Worm (Caenorhabditis elegans) whole organism, L1 larva: Measurements from ENCODE around the gene F44E2.10.

Experiments used
- C34B4.2 ChIP-seq: sonication (generic microtip); optimal IDR thresholded peaks from 2 replicates; lab custom pipeline; 2017; ENCODE audit warnings: mild to moderate bottlenecking, missing genetic modification characterization, missing compliant biosample characterization
- aly-2 ChIP-seq: fragments of 150-350 bp; optimal IDR thresholded peaks from 2 replicates; lab custom pipeline; 2014; ENCODE audit warnings: missing biosample characterization, missing genetic modification characterization
- ama-1 ChIP-seq: fragments of 150-350 bp; optimal IDR thresholded peaks from 2 replicates; lab custom pipeline; 2014
- blmp-1 ChIP-seq: fragments of 150-350 bp; optimal IDR thresholded peaks from 2 replicates; lab custom pipeline; 2014; ENCODE audit warnings: missing biosample characterization, missing genetic modification characterization
- ceh-63 ChIP-seq: fragments of 200-800 bp; sonication (Bioruptor generic); optimal IDR thresholded peaks from 2 replicates; lab custom pipeline; 2018; ENCODE audit warnings: mild to moderate bottlenecking, missing genetic modification characterization, missing compliant biosample characterization
- ceh-82 ChIP-seq, 3 experiments: fragments of 150-350 bp in 1 of 3; sonication (generic microtip) in 2 of 3; optimal IDR thresholded peaks; 2 replicates each; lab custom pipeline; 2014 to 2017; ENCODE audit warnings: missing biosample characterization in 3 of 3, missing genetic modification characterization in 3 of 3
- ceh-88 ChIP-seq: fragments of 200-800 bp; sonication (Bioruptor generic); IDR thresholded peaks from 2 replicates; pipeline ENCODE4 v1.3.6; 2022; ENCODE audit warnings: missing genetic modification characterization, missing compliant biosample characterization
- ceh-90 ChIP-seq: sonication (generic microtip); optimal IDR thresholded peaks from 2 replicates; lab custom pipeline; 2016; ENCODE audit warnings: missing genetic modification characterization, missing compliant biosample characterization
- dpl-1 ChIP-seq, 3 experiments: fragments of 150-350 bp in 2 of 3; sonication (generic microtip) in 1 of 3; optimal IDR thresholded peaks; 2 replicates each; lab custom pipeline; 2014 to 2017; ENCODE audit warnings: missing biosample characterization in 3 of 3, missing genetic modification characterization in 3 of 3, missing genetic modification reagents in 3 of 3
- dsc-1 ChIP-seq: sonication (generic microtip); optimal IDR thresholded peaks from 2 replicates; lab custom pipeline; 2016; ENCODE audit warnings: mild to moderate bottlenecking, missing genetic modification characterization, missing compliant biosample characterization
- efl-3 ChIP-seq: fragments of 200-800 bp; sonication (Bioruptor generic); optimal IDR thresholded peaks from 2 replicates; lab custom pipeline; 2018; ENCODE audit warnings: mild to moderate bottlenecking, missing genetic modification characterization, missing compliant biosample characterization
- egl-13 ChIP-seq: sonication (generic microtip); optimal IDR thresholded peaks from 2 replicates; lab custom pipeline; 2016; ENCODE audit warnings: missing genotype, missing genetic modification reagents, missing genetic modification characterization, missing compliant biosample characterization
- egl-27 ChIP-seq, 2 experiments: fragments of 150-350 bp in 1 of 2; sonication (generic microtip); optimal IDR thresholded peaks; 3 replicates each; lab custom pipeline; 2017 to 2018; ENCODE audit warnings: missing biosample characterization in 2 of 2, missing genetic modification characterization in 2 of 2, missing genetic modification reagents in 2 of 2
- ets-5 ChIP-seq: fragments of 200-800 bp; sonication (Bioruptor generic); IDR thresholded peaks from 2 replicates; pipeline ENCODE4 v1.3.6; 2022; ENCODE audit warnings: missing genetic modification characterization, missing compliant biosample characterization
- fkh-8 ChIP-seq: sonication (generic microtip); optimal IDR thresholded peaks from 2 replicates; lab custom pipeline; 2016; ENCODE audit warnings: mild to moderate bottlenecking, missing genetic modification characterization, missing compliant biosample characterization
- grh-1 ChIP-seq: fragments of 200-800 bp; sonication (Bioruptor generic); IDR thresholded peaks from 2 replicates; pipeline ENCODE4 v1.3.6; 2022; ENCODE audit warnings: missing genetic modification reagents, missing genetic modification characterization, missing compliant biosample characterization
- hlh-17 ChIP-seq: fragments of 200-800 bp; sonication (Bioruptor generic); optimal IDR thresholded peaks from 2 replicates; lab custom pipeline; 2018; ENCODE audit warnings: missing genetic modification characterization, mild to moderate bottlenecking, missing compliant biosample characterization, moderate library complexity, borderline replicate concordance
- hlh-4 ChIP-seq: sonication (generic microtip); optimal IDR thresholded peaks from 2 replicates; lab custom pipeline; 2016; ENCODE audit warnings: mild to moderate bottlenecking, missing genetic modification characterization, missing compliant biosample characterization
- hpl-2 ChIP-seq: fragments of 150-350 bp; optimal IDR thresholded peaks from 2 replicates; lab custom pipeline; 2014; ENCODE audit warnings: missing biosample characterization, missing genetic modification reagents, missing genetic modification characterization
- irx-1 ChIP-seq: sonication (generic microtip); optimal IDR thresholded peaks from 2 replicates; lab custom pipeline; 2016; ENCODE audit warnings: missing genetic modification characterization, missing compliant biosample characterization
- isw-1 ChIP-seq: fragments of 200-800 bp; sonication (Bioruptor generic); IDR thresholded peaks from 2 replicates; pipeline ENCODE4 v1.3.6; 2022; ENCODE audit warnings: missing genetic modification characterization, missing compliant biosample characterization
- jun-1 ChIP-seq: fragments of 150-350 bp; optimal IDR thresholded peaks from 2 replicates; lab custom pipeline; 2014; ENCODE audit warnings: missing biosample characterization, missing genetic modification reagents, missing genetic modification characterization
- lin-13 ChIP-seq: fragments of 150-350 bp; optimal IDR thresholded peaks from 2 replicates; lab custom pipeline; 2014; ENCODE audit warnings: missing biosample characterization, missing genetic modification reagents, missing genetic modification characterization
- lin-14 ChIP-seq: fragments of 200-800 bp; sonication (Bioruptor generic); optimal IDR thresholded peaks from 2 replicates; lab custom pipeline; 2018; ENCODE audit warnings: mild to moderate bottlenecking, missing genetic modification characterization, moderate library complexity, missing compliant biosample characterization
- lin-39 ChIP-seq: fragments of 150-350 bp; optimal IDR thresholded peaks from 2 replicates; lab custom pipeline; 2014; ENCODE audit warnings: missing biosample characterization, missing genetic modification reagents, missing genetic modification characterization
- lir-3 ChIP-seq: sonication (generic microtip); optimal IDR thresholded peaks from 2 replicates; lab custom pipeline; 2016; ENCODE audit warnings: mild to moderate bottlenecking, missing genetic modification characterization, moderate library complexity, missing compliant biosample characterization; ENCODE audit not compliant: poor library complexity
- lsy-2 ChIP-seq, 2 experiments: fragments of 150-350 bp; optimal IDR thresholded peaks; 2 replicates each; lab custom pipeline; 2014; ENCODE audit warnings: missing biosample characterization in 2 of 2, missing genetic modification characterization in 2 of 2
- mdl-1 ChIP-seq, 2 experiments: fragments of 150-350 bp; optimal IDR thresholded peaks; 2 replicates each; lab custom pipeline; 2014 to 2017; ENCODE audit warnings: missing biosample characterization in 2 of 2, missing genetic modification characterization in 2 of 2, inconsistent platforms in 1 of 2
- mef-2 ChIP-seq: fragments of 150-350 bp; optimal IDR thresholded peaks from 2 replicates; lab custom pipeline; 2014; ENCODE audit warnings: missing biosample characterization, missing genetic modification characterization
- mep-1 ChIP-seq: fragments of 150-350 bp; optimal IDR thresholded peaks from 2 replicates; lab custom pipeline; 2014; ENCODE audit warnings: missing biosample characterization, missing genetic modification characterization
- nhr-11 ChIP-seq: fragments of 150-350 bp; optimal IDR thresholded peaks from 2 replicates; lab custom pipeline; 2014; ENCODE audit warnings: missing biosample characterization, missing genetic modification characterization
- nhr-12 ChIP-seq: sonication (generic microtip); optimal IDR thresholded peaks from 2 replicates; lab custom pipeline; 2017; ENCODE audit warnings: missing biosample characterization, missing genetic modification characterization
- nhr-19 ChIP-seq: fragments of 200-800 bp; sonication (Bioruptor generic); conservative IDR thresholded peaks from 2 replicates; pipeline ENCODE4 v1.3.6; 2022; ENCODE audit warnings: missing genetic modification characterization, missing compliant biosample characterization
- nhr-20 ChIP-seq: sonication (generic microtip); optimal IDR thresholded peaks from 2 replicates; lab custom pipeline; 2016; ENCODE audit warnings: mild to moderate bottlenecking, missing genetic modification characterization, missing compliant biosample characterization
- nhr-237 ChIP-seq: fragments of 150-350 bp; optimal IDR thresholded peaks from 2 replicates; lab custom pipeline; 2014; ENCODE audit warnings: missing biosample characterization, missing genetic modification characterization
- nhr-28 ChIP-seq: fragments of 150-350 bp; optimal IDR thresholded peaks from 2 replicates; lab custom pipeline; 2014; ENCODE audit warnings: missing biosample characterization, missing genetic modification characterization
- nhr-47 ChIP-seq: sonication (generic microtip); optimal IDR thresholded peaks from 2 replicates; lab custom pipeline; 2016; ENCODE audit warnings: mild to moderate bottlenecking, missing genetic modification characterization, moderate library complexity, missing compliant biosample characterization
- nhr-71 ChIP-seq: sonication (generic microtip); optimal IDR thresholded peaks from 2 replicates; lab custom pipeline; 2016; ENCODE audit warnings: mild to moderate bottlenecking, missing genetic modification characterization, moderate library complexity, missing compliant biosample characterization
- nhr-76 ChIP-seq: sonication (generic microtip); optimal IDR thresholded peaks from 2 replicates; lab custom pipeline; 2017; ENCODE audit warnings: missing biosample characterization, missing genetic modification characterization
- nhr-77 ChIP-seq: fragments of 150-350 bp; optimal IDR thresholded peaks from 2 replicates; lab custom pipeline; 2014; ENCODE audit warnings: missing biosample characterization, missing genetic modification characterization
- nhr-90 ChIP-seq: sonication (generic microtip); optimal IDR thresholded peaks from 2 replicates; lab custom pipeline; 2016; ENCODE audit warnings: mild to moderate bottlenecking, missing genetic modification characterization, missing compliant biosample characterization; ENCODE audit not compliant: poor library complexity
- pag-3 ChIP-seq: sonication (generic microtip); optimal IDR thresholded peaks from 2 replicates; lab custom pipeline; 2017; ENCODE audit warnings: missing genetic modification characterization, mild to moderate bottlenecking, missing compliant biosample characterization, antibody characterized with exemption, borderline replicate concordance; ENCODE audit not compliant: insufficient read depth
- pax-3 ChIP-seq: fragments of 200-800 bp; sonication (Bioruptor generic); optimal IDR thresholded peaks from 2 replicates; lab custom pipeline; 2018; ENCODE audit warnings: mild to moderate bottlenecking, missing genetic modification characterization, moderate library complexity, missing compliant biosample characterization
- skn-1 ChIP-seq: fragments of 150-350 bp; optimal IDR thresholded peaks from 2 replicates; lab custom pipeline; 2014; ENCODE audit warnings: missing biosample characterization, missing genetic modification characterization
- sox-4 ChIP-seq: sonication (generic microtip); optimal IDR thresholded peaks from 2 replicates; lab custom pipeline; 2016; ENCODE audit warnings: missing genetic modification characterization, missing compliant biosample characterization
- sptf-1 ChIP-seq: fragments of 150-350 bp; optimal IDR thresholded peaks from 2 replicates; lab custom pipeline; 2014; ENCODE audit warnings: missing biosample characterization, missing genetic modification characterization
- sup-37 ChIP-seq: fragments of 200-800 bp; sonication (Bioruptor generic); optimal IDR thresholded peaks from 2 replicates; lab custom pipeline; 2018; ENCODE audit warnings: mild to moderate bottlenecking, missing genetic modification characterization, missing compliant biosample characterization
- swsn-7 ChIP-seq: sonication (generic microtip); optimal IDR thresholded peaks from 2 replicates; lab custom pipeline; 2016; ENCODE audit warnings: missing genetic modification characterization, missing compliant biosample characterization
- tbx-2 ChIP-seq: sonication (generic microtip); optimal IDR thresholded peaks from 2 replicates; lab custom pipeline; 2016; ENCODE audit warnings: missing genetic modification characterization, missing compliant biosample characterization
- unc-98 ChIP-seq: fragments of 200-800 bp; sonication (Bioruptor generic); IDR thresholded peaks from 2 replicates; pipeline ENCODE4 v1.3.6; 2022; ENCODE audit warnings: missing genetic modification characterization, missing compliant biosample characterization
- vab-15 ChIP-seq: sonication (generic microtip); optimal IDR thresholded peaks from 2 replicates; lab custom pipeline; 2017; ENCODE audit warnings: missing genotype, mild to moderate bottlenecking, missing genetic modification characterization, missing compliant biosample characterization
- xbp-1 ChIP-seq: sonication (generic microtip); optimal IDR thresholded peaks from 2 replicates; lab custom pipeline; 2016; ENCODE audit warnings: missing genetic modification characterization, missing compliant biosample characterization

F44E2.10 gene

DNA sequence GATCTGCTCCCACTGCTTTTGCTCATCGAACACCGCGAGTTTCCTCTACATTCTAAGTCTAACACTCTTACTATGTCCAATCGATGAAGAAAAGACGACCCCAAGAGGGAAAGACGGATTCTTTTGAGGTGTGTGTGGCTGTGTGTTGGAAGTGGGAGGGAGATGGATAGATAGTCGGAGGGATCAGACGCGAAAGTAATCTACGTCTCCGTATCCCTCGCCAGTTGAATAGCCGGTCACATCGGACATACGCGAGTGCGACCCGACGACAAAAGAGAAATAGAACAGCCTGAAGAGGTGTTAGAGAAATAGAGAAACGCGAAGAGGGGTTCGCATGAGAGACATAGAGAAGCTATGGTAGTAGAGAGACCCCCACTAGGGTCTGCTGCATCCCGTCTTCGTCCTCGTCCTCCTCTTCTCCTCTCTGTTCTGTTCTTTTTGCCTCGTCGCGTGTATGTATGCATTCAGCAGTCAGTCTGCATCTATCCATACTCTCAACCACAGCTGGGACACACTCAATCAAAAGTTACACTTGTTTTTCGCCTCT lies 35.2 kb downstream of the F44E2.10 start (continued):
- TF ChIP-seq lir-3 (tag; lab: Kevin White, UChicago): peak; percentile 88
- TF ChIP-seq ceh-63: no peak
- TF ChIP-seq mef-2 (tag; lab: Kevin White, UChicago): peak; percentile 73
- peak; percentile 91 for TF ChIP-seq isw-1
- TF ChIP-seq sptf-1 (tag; lab: Kevin White, UChicago): no peak
- TF ChIP-seq nhr-47 (tag; lab: Kevin White, UChicago): peak; percentile 97
- peak; percentile 90 for TF ChIP-seq pax-3 (tag; lab: Kevin White, UChicago)
- TF ChIP-seq swsn-7 (tag; lab: Kevin White, UChicago): peak; percentile 97
- peak; percentile 97 for TF ChIP-seq lin-13 (GFP tag; lab: Kevin White, UChicago)
- TF ChIP-seq hlh-17: no peak
- peak; percentile 89 for TF ChIP-seq lin-39
- TF ChIP-seq nhr-19: peak; percentile 96
- TF ChIP-seq tbx-2 (tag; lab: Kevin White, UChicago): peak; percentile 99
- peak; percentile 50 to 96 for TF ChIP-seq mdl-1 (tag; optimal IDR thresholded peaks at IDR 0.05; lab: Kevin White, UChicago)
- peak; percentile 84 for TF ChIP-seq nhr-237 (tag; lab: Kevin White, UChicago)
- peak; percentile 12 for TF ChIP-seq pag-3 (tag; lab: Kevin White, UChicago)
- peak; percentile 100 for TF ChIP-seq lin-14 (GFP tag; lab: Kevin White, UChicago)
- TF ChIP-seq nhr-77 (tag; lab: Kevin White, UChicago): peak; percentile 94
- TF ChIP-seq sox-4 (tag; lab: Kevin White, UChicago): peak; percentile 84
- no peak for TF ChIP-seq C34B4.2 (tag; lab: Kevin White, UChicago)
- TF ChIP-seq hlh-4: no peak
- TF ChIP-seq egl-27 (tag; optimal IDR thresholded peaks at IDR 0.05; lab: Kevin White, UChicago): peak; percentile 93 to 97
- TF ChIP-seq egl-13 (tag; lab: Kevin White, UChicago): peak; percentile 98
- peak; percentile 41 for TF ChIP-seq nhr-12 (tag; lab: Kevin White, UChicago)
- TF ChIP-seq nhr-76 (tag; lab: Kevin White, UChicago): peak; percentile 83
- TF ChIP-seq nhr-28 (tag; lab: Kevin White, UChicago): peak; percentile 42
- peak; percentile 97 for TF ChIP-seq jun-1 (tag; lab: Kevin White, UChicago)
- TF ChIP-seq skn-1 (tag; lab: Kevin White, UChicago): peak; percentile 92
- TF ChIP-seq nhr-11 (tag; lab: Kevin White, UChicago): peak; percentile 95
- peak; percentile 90 for TF ChIP-seq aly-2 (tag; lab: Kevin White, UChicago)
- peak; percentile 88 to 93 (median 92) for TF ChIP-seq ceh-82 (tag; optimal IDR thresholded peaks at IDR 0.05; lab: Kevin White, UChicago)
- peak; percentile 94 for TF ChIP-seq grh-1 (GFP tag; lab: Robert Waterston, UW)
- no peak for TF ChIP-seq ets-5
- peak; percentile 95 for TF ChIP-seq dsc-1 (tag; lab: Kevin White, UChicago)
- TF ChIP-seq irx-1 (tag; lab: Kevin White, UChicago): peak; percentile 94
- peak; percentile 78 for TF ChIP-seq hpl-2 (GFP tag; lab: Kevin White, UChicago)
- peak; percentile 94 for TF ChIP-seq xbp-1 (tag; lab: Kevin White, UChicago)
- no peak for TF ChIP-seq vab-15 (tag; lab: Kevin White, UChicago)
- TF ChIP-seq blmp-1 (tag; lab: Kevin White, UChicago): peak; percentile 61
- peak; percentile 96 for TF ChIP-seq mep-1 (tag; lab: Kevin White, UChicago)
- peak; percentile 88 for TF ChIP-seq ceh-88
- TF ChIP-seq sup-37 (GFP tag; lab: Kevin White, UChicago): peak; percentile 79
- TF ChIP-seq unc-98: no peak
- TF ChIP-seq dpl-1 (GFP tag; optimal IDR thresholded peaks at IDR 0.05; lab: Kevin White, UChicago): peak; percentile 69 to 74 (median 70)
- no peak for TF ChIP-seq ceh-90 (tag; lab: Kevin White, UChicago)
- peak; percentile 91 for TF ChIP-seq nhr-90 (tag; lab: Kevin White, UChicago)
- TF ChIP-seq lsy-2 (tag; optimal IDR thresholded peaks at IDR 0.05; lab: Kevin White, UChicago): peak; percentile 93 to 95
- peak; percentile 98 for TF ChIP-seq nhr-20
- TF ChIP-seq fkh-8 (tag; lab: Kevin White, UChicago): peak; percentile 97
- peak; percentile 99 for TF ChIP-seq nhr-71 (tag; lab: Kevin White, UChicago)
- TF ChIP-seq efl-3 (GFP tag; lab: Kevin White, UChicago): peak; percentile 72
- peak; percentile 69 for TF ChIP-seq ama-1
